Fruit fly (Drosophila melanogaster) whole organism, embryonic: Measurements from ENCODE around the gene CG14273.

Source experiments
- Awh ChIP-seq: fragments of 200-800 bp; sonication (Bioruptor generic); IDR thresholded peaks from 2 replicates; pipeline ENCODE4, ENCODE4 v1.3.6; 2022; ENCODE audit warnings: missing biosample characterization, missing genetic modification characterization
- Bgb ChIP-seq: fragments of 200-800 bp; sonication (Bioruptor generic); IDR thresholded peaks from 2 replicates; pipeline ENCODE4 v1.3.6; 2022; ENCODE audit warnings: missing biosample characterization, missing genetic modification characterization; ENCODE audit not compliant: partially characterized antibody
- C15 ChIP-seq: fragments of 200-800 bp; sonication (Bioruptor generic); IDR thresholded peaks from 3 replicates; pipeline ENCODE4 v1.3.6; 2022; ENCODE audit warnings: missing biosample characterization, missing genetic modification characterization
- CG10959 ChIP-seq: fragments of 200-800 bp; sonication (Bioruptor generic); IDR thresholded peaks from 2 replicates; pipeline ENCODE4 v1.3.6; 2022; ENCODE audit warnings: missing biosample characterization, missing genetic modification characterization
- CG11093 ChIP-seq: fragments of 200-800 bp; sonication (Bioruptor generic); IDR thresholded peaks from 3 replicates; pipeline ENCODE4 v1.3.6; 2022; ENCODE audit warnings: missing biosample characterization, missing genetic modification characterization
- CG12071 ChIP-seq: fragments of 200-800 bp; sonication (Bioruptor generic); optimal IDR thresholded peaks from 3 replicates; lab custom pipeline; 2018; ENCODE audit warnings: missing biosample characterization, mild to moderate bottlenecking, missing genetic modification characterization
- CG14667 ChIP-seq: fragments of 200-800 bp; sonication (Bioruptor generic); IDR thresholded peaks from 2 replicates; pipeline ENCODE4 v1.3.6; 2022; ENCODE audit warnings: missing biosample characterization, missing genetic modification characterization
- CG15601 ChIP-seq: fragments of 200-800 bp; sonication (Bioruptor generic); optimal IDR thresholded peaks from 3 replicates; lab custom pipeline; 2019; ENCODE audit warnings: missing biosample characterization, mild to moderate bottlenecking, missing genetic modification characterization, moderate library complexity
- CG17802 ChIP-seq: fragments of 200-800 bp; sonication (Bioruptor generic); optimal IDR thresholded peaks from 2 replicates; lab custom pipeline; 2018; ENCODE audit warnings: missing biosample characterization, mild to moderate bottlenecking, missing genetic modification characterization, moderate library complexity
- CG18476 ChIP-seq: fragments of 200-800 bp; sonication (Bioruptor generic); optimal IDR thresholded peaks from 2 replicates; lab custom pipeline; 2016; ENCODE audit warnings: missing biosample characterization, mild to moderate bottlenecking, missing genetic modification characterization
- CG2199 ChIP-seq: fragments of 200-800 bp; sonication (Bioruptor generic); IDR thresholded peaks from 3 replicates; pipeline ENCODE4 v1.3.6; 2022; ENCODE audit warnings: missing biosample characterization, missing genetic modification characterization
- CG32767 ChIP-seq: fragments of 200-800 bp; sonication (Bioruptor generic); IDR thresholded peaks from 2 replicates; pipeline ENCODE4 v1.3.6; 2022; ENCODE audit warnings: missing biosample characterization, missing genetic modification characterization
- CG33557 ChIP-seq: fragments of 200-800 bp; sonication (Bioruptor generic); optimal IDR thresholded peaks from 2 replicates; lab custom pipeline; 2019; ENCODE audit warnings: missing biosample characterization, mild to moderate bottlenecking, missing genetic modification characterization, moderate library complexity
- CG3407 ChIP-seq: fragments of 200-800 bp; sonication (Bioruptor generic); optimal IDR thresholded peaks from 2 replicates; lab custom pipeline; 2018; ENCODE audit warnings: missing biosample characterization, mild to moderate bottlenecking, missing genetic modification characterization
- CG3838 ChIP-seq: fragments of 200-800 bp; sonication (Bioruptor generic); optimal IDR thresholded peaks from 3 replicates; lab custom pipeline; 2016; ENCODE audit warnings: missing biosample characterization, missing genetic modification characterization
- CG4854 ChIP-seq: fragments of 200-800 bp; sonication (Bioruptor generic); optimal IDR thresholded peaks from 2 replicates; lab custom pipeline; 2016; ENCODE audit warnings: missing biosample characterization, missing genetic modification characterization, inconsistent platforms
- CG8924 ChIP-seq: fragments of 200-800 bp; optimal IDR thresholded peaks from 3 replicates; lab custom pipeline; 2019; ENCODE audit warnings: missing biosample characterization, mild to moderate bottlenecking, missing genetic modification characterization, moderate library complexity
- Dll ChIP-seq: fragments of 200-800 bp; sonication (Bioruptor generic); IDR thresholded peaks from 4 replicates; pipeline ENCODE4 v1.3.6; 2022; ENCODE audit warnings: missing biosample characterization, missing genetic modification characterization; ENCODE audit not compliant: partially characterized antibody
- E2f2 ChIP-seq: fragments of 200-800 bp; sonication (Bioruptor generic); IDR thresholded peaks from 2 replicates; pipeline ENCODE4 v1.3.6; 2022; ENCODE audit warnings: missing biosample characterization, missing genetic modification characterization
- Ets65A ChIP-seq: fragments of 200-800 bp; sonication (Bioruptor generic); peaks from one replicate; lab custom pipeline; 2016; ENCODE audit warnings: missing biosample characterization, missing genetic modification characterization
- Fer3 ChIP-seq: fragments of 200-800 bp; sonication (Bioruptor generic); optimal IDR thresholded peaks from 2 replicates; lab custom pipeline; 2018; ENCODE audit warnings: missing biosample characterization, mild to moderate bottlenecking, missing genetic modification characterization, moderate library complexity
- Gug ChIP-seq: fragments of 200-800 bp; sonication (Bioruptor generic); IDR thresholded peaks from 4 replicates; pipeline ENCODE4 v1.3.6; 2022; ENCODE audit warnings: missing biosample characterization, missing genetic modification characterization
- HLHmδ ChIP-seq: fragments of 200-800 bp; sonication (Bioruptor generic); optimal IDR thresholded peaks from 2 replicates; lab custom pipeline; 2018; ENCODE audit warnings: missing biosample characterization, mild to moderate bottlenecking, missing genetic modification characterization, moderate library complexity
- Hsf ChIP-seq: fragments of 200-800 bp; sonication (Bioruptor generic); optimal IDR thresholded peaks from 3 replicates; lab custom pipeline; 2016; ENCODE audit warnings: missing biosample characterization, missing genetic modification characterization
- Lim3 ChIP-seq: fragments of 200-800 bp; sonication (Bioruptor generic); IDR thresholded peaks from 2 replicates; pipeline ENCODE4 v1.3.6; 2022; ENCODE audit warnings: missing biosample characterization, missing genetic modification characterization
- Myb ChIP-seq: fragments of 200-800 bp; sonication (Bioruptor generic); optimal IDR thresholded peaks from 2 replicates; lab custom pipeline; 2016; ENCODE audit warnings: missing biosample characterization, missing genetic modification characterization
- NC2β ChIP-seq: fragments of 200-800 bp; sonication (Bioruptor generic); optimal IDR thresholded peaks from 2 replicates; lab custom pipeline; 2016; ENCODE audit warnings: missing biosample characterization, missing genetic modification characterization
- Pdp1 ChIP-seq, 2 experiments: fragments of 200-800 bp; sonication (Bioruptor generic); optimal IDR thresholded peaks; 3 replicates each; lab custom pipeline; 2016; ENCODE audit warnings: missing biosample characterization in 2 of 2, missing genetic modification characterization in 2 of 2, mild to moderate bottlenecking in 1 of 2, moderate library complexity in 1 of 2
- Rx ChIP-seq: fragments of 200-800 bp; sonication (Bioruptor generic); IDR thresholded peaks from 2 replicates; pipeline ENCODE4 v1.3.6; 2022; ENCODE audit warnings: missing biosample characterization, missing genetic modification characterization
- Sin3A ChIP-seq: fragments of >200 bp; optimal IDR thresholded peaks from 2 replicates; lab custom pipeline; 2018
- Trl ChIP-seq, 3 experiments: fragments of >200 bp in 2 of 3; fragments of 200-800 bp in 1 of 3; sonication (Bioruptor generic) in 1 of 3; optimal IDR thresholded peaks; 2 replicates in 1 of 3; 3 replicates in 2 of 3; lab custom pipeline; 2016 to 2017; ENCODE audit warnings: missing biosample characterization in 1 of 3, missing genetic modification characterization in 1 of 3
- ab ChIP-seq: fragments of 200-800 bp; sonication (Bioruptor generic); optimal IDR thresholded peaks from 2 replicates; lab custom pipeline; 2016; ENCODE audit warnings: missing biosample characterization, missing genetic modification characterization
- ato ChIP-seq: fragments of 200-800 bp; sonication (Bioruptor generic); IDR thresholded peaks from 2 replicates; pipeline ENCODE4 v1.3.6; 2022; ENCODE audit warnings: missing biosample characterization, missing genetic modification characterization; ENCODE audit not compliant: partially characterized antibody
- chif ChIP-seq, 2 experiments: fragments of 200-800 bp; sonication (Bioruptor generic); optimal IDR thresholded peaks; 3 replicates each; lab custom pipeline; 2016; ENCODE audit warnings: missing biosample characterization in 2 of 2, missing genetic modification characterization in 2 of 2
- chinmo ChIP-seq: fragments of 200-800 bp; sonication (Bioruptor generic); IDR thresholded peaks from 4 replicates; pipeline ENCODE4 v1.3.6; 2022; ENCODE audit warnings: missing biosample characterization, missing genetic modification characterization; ENCODE audit not compliant: partially characterized antibody
- corto ChIP-seq: fragments of 200-800 bp; sonication (Bioruptor generic); optimal IDR thresholded peaks from 2 replicates; lab custom pipeline; 2016; ENCODE audit warnings: missing biosample characterization, mild to moderate bottlenecking, missing genetic modification characterization, moderate library complexity
- dan ChIP-seq: fragments of 200-800 bp; sonication (Bioruptor generic); IDR thresholded peaks from 2 replicates; pipeline ENCODE4 v1.3.6; 2022; ENCODE audit warnings: missing biosample characterization, missing genetic modification characterization
- danr ChIP-seq: fragments of 200-800 bp; sonication (Bioruptor generic); IDR thresholded peaks from 2 replicates; pipeline ENCODE4 v1.3.6; 2022; ENCODE audit warnings: missing biosample characterization, missing genetic modification characterization
- dati ChIP-seq: fragments of 200-800 bp; sonication (Bioruptor generic); IDR thresholded peaks from 2 replicates; pipeline ENCODE4 v1.3.6; 2022; ENCODE audit warnings: missing biosample characterization, missing genetic modification characterization
- dmrt11E ChIP-seq: fragments of 200-800 bp; sonication (Bioruptor generic); optimal IDR thresholded peaks from 3 replicates; lab custom pipeline; 2018; ENCODE audit warnings: missing biosample characterization, mild to moderate bottlenecking, missing genetic modification characterization, moderate library complexity
- dpn ChIP-seq, 2 experiments: fragments of 200-800 bp; sonication (Bioruptor generic); optimal IDR thresholded peaks; 3 replicates each; lab custom pipeline; 2016; ENCODE audit warnings: missing biosample characterization in 2 of 2, missing genetic modification characterization in 2 of 2
- gfzf ChIP-seq: fragments of 200-800 bp; sonication (Bioruptor generic); optimal IDR thresholded peaks from 2 replicates; lab custom pipeline; 2016; ENCODE audit warnings: missing biosample characterization, mild to moderate bottlenecking, missing genetic modification characterization, moderate library complexity
- h ChIP-seq: fragments of >200 bp; optimal IDR thresholded peaks from 2 replicates; lab custom pipeline; 2017
- hbn ChIP-seq: fragments of 200-800 bp; sonication (Bioruptor generic); IDR thresholded peaks from 2 replicates; pipeline ENCODE4 v1.3.6; 2022; ENCODE audit warnings: missing biosample characterization, missing genetic modification characterization; ENCODE audit not compliant: partially characterized antibody
- jigr1 ChIP-seq: fragments of 200-800 bp; sonication (Bioruptor generic); IDR thresholded peaks from 3 replicates; pipeline ENCODE4 v1.3.6; 2022; ENCODE audit warnings: missing biosample characterization, missing genetic modification characterization
- pita ChIP-seq: fragments of 200-800 bp; sonication (Bioruptor generic); optimal IDR thresholded peaks from 2 replicates; lab custom pipeline; 2017; ENCODE audit warnings: missing biosample characterization, mild to moderate bottlenecking, missing genetic modification characterization
- prd ChIP-seq, 3 experiments: fragments of >200 bp in 2 of 3; fragments of 200-800 bp in 1 of 3; sonication (Bioruptor generic) in 1 of 3; optimal IDR thresholded peaks in 2 of 3; IDR thresholded peaks in 1 of 3; 2 replicates in 2 of 3; 3 replicates in 1 of 3; pipeline versions ENCODE4 v1.3.6 to Lab custom; 2017 to 2022; ENCODE audit warnings: missing biosample characterization in 1 of 3, missing genetic modification characterization in 1 of 3
- pros ChIP-seq: fragments of 200-800 bp; sonication (Bioruptor generic); optimal IDR thresholded peaks from 3 replicates; lab custom pipeline; 2019; ENCODE audit warnings: missing biosample characterization, mild to moderate bottlenecking, missing genetic modification characterization, moderate library complexity
- sisA ChIP-seq: fragments of 200-800 bp; sonication (Bioruptor generic); IDR thresholded peaks from 2 replicates; pipeline ENCODE4 v1.3.6; 2022; ENCODE audit warnings: missing biosample characterization, missing genetic modification characterization
- zfh1 ChIP-seq: fragments of 200-800 bp; sonication (Bioruptor generic); IDR thresholded peaks from 3 replicates; pipeline ENCODE4 v1.3.6; 2022; ENCODE audit warnings: missing biosample characterization, missing genetic modification characterization

The CG14273 gene

dm6 chr2L:8307817-8308551, 34.5 kb upstream of the CG14273 start, which contains the start of the genes Ostgamma and Mettl14 (continued):
- TF ChIP-seq HLHmδ (GFP tag; lab: Kevin White, UChicago) (no peak), danr (no peak), Bgb (peak; percentile 41), NC2β (no peak), Gug (GFP tag; lab: Robert Waterston, UW) (no peak), sisA (GFP tag; lab: Robert Waterston, UW) (no peak), prd (optimal IDR thresholded peaks at IDR 0.05; lab: Kevin White, UChicago) (no peak), prd (GFP tag; IDR thresholded peaks at IDR 0.05; lab: Robert Waterston, UW) (no peak), chif (GFP tag; optimal IDR thresholded peaks at IDR 0.05; lab: Kevin White, UChicago) (no peak), ato (GFP tag; lab: Robert Waterston, UW) (no peak), gfzf (GFP tag; lab: Kevin White, UChicago) (no peak), CG14667 (GFP tag; lab: Robert Waterston, UW) (no peak), chinmo (no peak), CG12071 (no peak), zfh1 (GFP tag; lab: Robert Waterston, UW) (no peak), ab (no peak), E2f2 (GFP tag; lab: Robert Waterston, UW) (0 out of 2 replicates have a peak, but pooled peaks have one; percentile 28), pita (GFP tag; lab: Kevin White, UChicago) (no peak), Awh (GFP tag; lab: Robert Waterston, UW) (no peak), CG17802 (tag; lab: Kevin White, UChicago) (no peak), Rx (GFP tag; lab: Robert Waterston, UW) (no peak), CG4854 (no peak), hbn (peak; percentile 68), dan (GFP tag; lab: Robert Waterston, UW) (no peak), CG2199 (GFP tag; lab: Robert Waterston, UW) (no peak), CG8924 (tag; lab: Kevin White, UChicago) (peak; percentile 43), CG18476 (GFP tag; lab: Kevin White, UChicago) (no peak), Ets65A (no peak), Hsf (GFP tag; lab: Kevin White, UChicago) (no peak), CG15601 (peak; percentile 42), CG3838 (GFP tag; lab: Kevin White, UChicago) (no peak), CG3407 (GFP tag; lab: Kevin White, UChicago) (no peak), Lim3 (no peak), CG33557 (GFP tag; lab: Kevin White, UChicago) (no peak), corto (GFP tag; lab: Kevin White, UChicago) (no peak), Dll (peak; percentile 94), CG10959 (GFP tag; lab: Robert Waterston, UW) (no peak), CG11093 (no peak), pros (GFP tag; lab: Kevin White, UChicago) (no peak), Sin3A (lab: Kevin White, UChicago) (peak; percentile 6), jigr1 (no peak), CG32767 (GFP tag; lab: Robert Waterston, UW) (no peak), C15 (GFP tag; lab: Robert Waterston, UW) (no peak), h (no peak), Myb (GFP tag; lab: Kevin White, UChicago) (no peak), Pdp1 (GFP tag; optimal IDR thresholded peaks at IDR 0.05; lab: Kevin White, UChicago) (no peak), dati (GFP tag; lab: Robert Waterston, UW) (no peak), Fer3 (tag; lab: Kevin White, UChicago) (no peak), dpn (GFP tag; optimal IDR thresholded peaks at IDR 0.05; lab: Kevin White, UChicago) (no peak), dmrt11E (tag; lab: Kevin White, UChicago) (no peak), Trl (optimal IDR thresholded peaks at IDR 0.05; lab: Kevin White, UChicago) (no peak), Trl (GFP tag; optimal IDR thresholded peaks at IDR 0.05; lab: Kevin White, UChicago) (no peak)
